Worm (Caenorhabditis elegans) whole organism, midembryonic: ENCODE data around the gene C18E9.2.

ENCODE experiments used
- cog-1 ChIP-seq: sonication (generic microtip); optimal IDR thresholded peaks from 2 replicates; lab custom pipeline; 2016; ENCODE audit warnings: missing genetic modification characterization, missing compliant biosample characterization
- med-1 ChIP-seq: sonication (generic microtip); optimal IDR thresholded peaks from 2 replicates; lab custom pipeline; 2017; ENCODE audit warnings: missing genetic modification characterization, mild to moderate bottlenecking, missing compliant biosample characterization, antibody characterized with exemption, missing genetic modification reagents; ENCODE audit not compliant: insufficient read depth
- ref-1 ChIP-seq: fragments of 200-800 bp; sonication (Bioruptor generic); conservative IDR thresholded peaks from 2 replicates; pipeline ENCODE4 v1.3.6; 2022; ENCODE audit warnings: missing genetic modification reagents, missing genetic modification characterization, missing compliant biosample characterization
- tab-1 ChIP-seq: fragments of 200-800 bp; sonication (Bioruptor generic); IDR thresholded peaks from 2 replicates; pipeline ENCODE4 v1.3.6; 2022; ENCODE audit warnings: missing genetic modification characterization, missing compliant biosample characterization
- ztf-29 ChIP-seq: fragments of 200-800 bp; sonication (Bioruptor generic); IDR thresholded peaks from 2 replicates; pipeline ENCODE4 v1.3.6; 2022; ENCODE audit warnings: missing genetic modification reagents, missing genetic modification characterization, missing compliant biosample characterization

- TF ChIP-seq tab-1 (GFP tag; lab: Robert Waterston, UW) (no peak), cog-1 (tag; lab: Kevin White, UChicago) (no peak), med-1 (GFP tag; lab: Kevin White, UChicago) (no peak), ref-1 (no peak), ztf-29 (GFP tag; lab: Robert Waterston, UW) (no peak)
Observed at ce11 chrII:8938907-8939622, 25.7 kb upstream of the C18E9.2 start.
